Fruit fly (Drosophila melanogaster): ENCODE results near the gene D.
A peak's percentile ranks its signal among the peaks of the same experiment; 100 is the strongest.

D gene

DNA sequence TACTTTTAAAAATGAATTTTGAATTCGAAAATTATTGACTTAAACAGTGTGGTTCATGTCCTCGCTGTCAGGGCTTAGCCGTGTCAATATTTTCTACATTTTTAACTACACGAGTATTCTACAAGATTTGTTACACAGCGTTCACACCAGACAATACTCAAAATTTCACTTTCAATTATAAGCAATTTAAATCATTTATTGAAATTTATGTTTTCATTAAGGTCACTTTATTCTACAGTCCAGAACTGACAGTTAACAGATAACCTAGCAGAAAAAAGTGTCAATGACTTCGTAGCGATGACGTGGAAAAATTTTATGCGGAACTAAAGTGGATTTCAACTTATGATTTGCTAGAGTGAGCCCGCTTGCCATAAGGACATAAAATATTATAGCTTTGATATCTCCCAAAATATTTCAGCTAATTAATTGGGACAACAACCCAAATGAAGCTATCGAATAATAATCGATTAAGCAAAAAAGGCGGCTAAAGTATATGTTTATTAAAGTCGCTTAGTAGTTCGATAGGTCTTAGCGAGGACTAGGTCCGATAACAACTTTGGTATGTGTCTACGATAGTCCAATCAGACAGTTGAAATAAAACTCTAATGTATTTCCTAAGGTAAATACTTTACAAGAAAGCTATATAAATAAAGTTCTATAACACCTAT, 11.7 kb upstream of the D start:
- TF ChIP-seq CG33017 (tag; optimal IDR thresholded peaks at IDR 0.05) (no peak), CG12768 (GFP tag; optimal IDR thresholded peaks at IDR 0.05) (no peak), cic (GFP tag; optimal IDR thresholded peaks at IDR 0.05) (no peak), CG1620 (GFP tag; optimal IDR thresholded peaks at IDR 0.05) (no peak), CG5204 (GFP tag; optimal IDR thresholded peaks at IDR 0.05) (peak; percentile 3), kay (GFP tag; ENCODE audit: borderline replicate concordance) (no peak), cnc (optimal IDR thresholded peaks at IDR 0.05) (no peak)

DNA sequence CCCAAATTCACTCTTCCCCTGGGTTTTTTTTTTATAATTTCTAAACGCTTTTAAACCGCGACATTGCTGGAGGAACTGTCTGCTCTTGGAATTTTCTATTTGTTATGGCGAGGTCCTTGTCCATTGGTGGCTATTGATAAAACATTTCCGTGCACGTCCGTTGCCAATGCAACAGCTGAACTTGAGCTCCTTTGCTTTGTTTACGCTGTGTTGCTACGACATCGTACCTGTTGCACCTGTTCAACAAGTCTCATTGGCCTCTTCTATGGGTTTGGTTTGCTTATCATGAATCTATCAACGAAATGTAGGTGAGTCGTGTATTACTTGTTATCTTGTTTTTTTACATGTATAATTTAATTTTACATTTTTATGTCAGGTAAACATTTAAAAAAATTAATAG, 11.0 kb upstream of the D start, which contains the start of gene nan:
Gene nan, minus strand, starts transcription at position 218 of the 400 bp plus-strand sequence.
- TF ChIP-seq ovo (GFP tag; optimal IDR thresholded peaks at IDR 0.05) (no peak), CG7045 (GFP tag; optimal IDR thresholded peaks at IDR 0.05) (no peak), CG7101 (tag; optimal IDR thresholded peaks at IDR 0.05) (no peak), CG12768 (GFP tag; optimal IDR thresholded peaks at IDR 0.05) (no peak), kay (GFP tag; ENCODE audit: borderline replicate concordance) (no peak), pad (GFP tag; optimal IDR thresholded peaks at IDR 0.05) (no peak), CG11617 (GFP tag; optimal IDR thresholded peaks at IDR 0.05) (no peak)

DNA sequence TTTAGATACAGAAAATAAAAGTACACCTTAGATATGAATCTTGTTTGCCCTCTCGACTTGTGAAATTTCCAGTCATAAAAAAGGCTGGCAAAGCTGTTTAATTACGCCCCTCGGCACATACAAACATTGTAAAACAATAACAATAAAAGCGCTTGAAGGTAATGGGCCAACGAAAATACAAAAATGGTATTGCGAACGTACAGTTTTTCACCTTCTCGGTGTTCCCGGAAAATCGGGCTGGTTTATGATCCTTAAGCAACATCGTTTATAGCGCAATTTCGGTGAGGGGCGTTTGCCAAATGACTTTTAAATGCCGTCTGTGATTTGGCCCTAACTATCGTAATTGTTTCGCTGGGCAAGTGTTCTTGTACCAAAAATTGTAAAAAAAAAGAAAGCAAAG, 6.6 kb upstream of the D start:
- no peak for TF ChIP-seq CG11617 (GFP tag; optimal IDR thresholded peaks at IDR 0.05)
- TF ChIP-seq cnc (optimal IDR thresholded peaks at IDR 0.05), result no peak
- TF ChIP-seq tj (GFP tag; optimal IDR thresholded peaks at IDR 0.05), result no peak
- TF ChIP-seq pad (GFP tag; optimal IDR thresholded peaks at IDR 0.05), result no peak

DNA sequence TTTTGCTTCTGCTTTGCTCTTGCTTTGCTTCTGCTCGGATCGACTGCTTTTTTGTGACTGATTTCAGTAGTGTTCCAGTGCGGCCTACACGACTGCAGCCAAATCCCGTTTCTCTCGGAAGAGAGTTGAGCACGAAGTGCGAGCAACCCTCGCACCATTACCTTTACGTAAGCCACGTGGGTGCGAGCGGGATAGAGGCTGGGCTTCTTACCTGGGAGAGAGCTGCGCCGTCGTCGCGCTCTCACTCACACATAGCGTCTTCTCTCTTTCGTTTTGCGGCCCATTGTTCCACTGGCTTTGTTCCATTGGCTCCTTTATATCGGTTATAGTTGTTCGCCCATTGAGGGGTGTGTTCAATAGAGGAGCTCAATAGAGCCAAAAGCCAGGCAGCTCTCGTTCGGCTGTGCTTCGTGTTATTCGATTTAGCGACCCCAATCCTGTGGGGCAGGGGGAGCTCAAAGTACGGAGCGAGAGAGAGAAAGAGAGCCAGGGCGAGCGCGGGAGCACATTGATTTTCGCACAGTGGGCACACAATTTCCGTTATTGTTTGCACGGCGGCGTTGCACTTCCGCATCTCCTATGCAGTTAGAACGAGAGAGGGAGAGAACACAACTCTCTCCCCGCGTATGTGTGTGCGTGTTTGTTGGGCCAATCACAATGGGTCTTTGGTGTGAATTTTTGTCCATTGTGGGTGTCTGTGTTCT, 792 bp downstream of the D start:
- TF ChIP-seq CG14711 (tag; optimal IDR thresholded peaks at IDR 0.05) (no peak), pad (GFP tag; optimal IDR thresholded peaks at IDR 0.05) (peak; percentile 70), Mnt (GFP tag; optimal IDR thresholded peaks at IDR 0.05) (no peak), Hr96 (GFP tag; optimal IDR thresholded peaks at IDR 0.05) (peak; percentile 23), cic (GFP tag; optimal IDR thresholded peaks at IDR 0.05) (no peak), CG7045 (GFP tag; optimal IDR thresholded peaks at IDR 0.05) (peak; percentile 8)

DNA sequence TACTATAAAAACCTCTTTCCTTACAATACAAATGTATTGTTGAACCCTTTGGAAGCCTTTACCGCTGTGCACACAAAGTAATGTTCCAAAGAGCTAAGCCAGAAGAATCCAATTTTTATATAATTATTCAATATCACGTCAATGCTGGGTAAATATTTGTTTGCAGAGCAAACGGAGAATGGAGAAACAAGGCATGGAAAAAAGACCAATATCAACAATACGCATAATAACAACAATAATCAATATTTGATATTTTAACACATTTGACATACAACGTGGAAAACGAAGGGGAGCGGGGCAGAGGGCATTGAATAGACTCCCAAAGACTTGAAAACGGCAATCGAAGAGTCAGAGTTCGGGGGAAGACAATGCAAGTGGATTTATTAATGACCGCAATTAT, 4.2 kb downstream of the D start:
- TF ChIP-seq CG11617 (GFP tag; optimal IDR thresholded peaks at IDR 0.05) (no peak), Hr96 (GFP tag; optimal IDR thresholded peaks at IDR 0.05) (no peak), kay (GFP tag; ENCODE audit: borderline replicate concordance) (no peak), cnc (optimal IDR thresholded peaks at IDR 0.05) (no peak), CG5204 (GFP tag; optimal IDR thresholded peaks at IDR 0.05) (peak; percentile 3), toe (GFP tag; optimal IDR thresholded peaks at IDR 0.05) (no peak), Clk (GFP tag; optimal IDR thresholded peaks at IDR 0.05) (no peak), CG7101 (tag; optimal IDR thresholded peaks at IDR 0.05) (peak; percentile 28)

DNA sequence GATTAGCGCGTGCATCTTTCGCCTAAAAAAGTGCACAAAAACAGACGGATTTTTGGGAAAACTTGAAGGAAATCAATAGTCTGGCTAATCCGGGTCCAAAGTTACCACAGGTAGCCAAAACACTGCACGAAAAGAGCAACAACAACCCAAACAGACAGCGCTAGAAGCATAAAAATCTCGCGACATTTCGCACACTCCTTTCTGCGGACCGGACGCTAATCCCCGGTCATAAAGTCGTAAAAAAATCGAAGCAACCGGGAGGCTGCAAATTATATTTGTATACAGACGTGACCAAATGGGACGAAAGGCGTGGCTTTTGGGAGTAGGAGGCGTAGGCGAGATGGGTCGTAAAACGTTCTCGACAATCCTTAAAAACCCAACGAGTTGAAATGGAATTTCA, 5.1 kb downstream of the D start:
- TF ChIP-seq ovo (GFP tag; optimal IDR thresholded peaks at IDR 0.05), result no peak
- no peak for TF ChIP-seq bab1 (GFP tag; optimal IDR thresholded peaks at IDR 0.05)
- no peak for TF ChIP-seq Clk (GFP tag; optimal IDR thresholded peaks at IDR 0.05)
- TF ChIP-seq CG7045 (GFP tag; optimal IDR thresholded peaks at IDR 0.05), result no peak
- no peak for TF ChIP-seq kay (GFP tag; ENCODE audit: borderline replicate concordance)
- no peak for TF ChIP-seq CG33017 (tag; optimal IDR thresholded peaks at IDR 0.05)
- no peak for TF ChIP-seq CG5204 (GFP tag; optimal IDR thresholded peaks at IDR 0.05)
- TF ChIP-seq CG11617 (GFP tag; optimal IDR thresholded peaks at IDR 0.05), result no peak
- no peak for TF ChIP-seq Hr96 (GFP tag; optimal IDR thresholded peaks at IDR 0.05)
- TF ChIP-seq Crg-1 (GFP tag; optimal IDR thresholded peaks at IDR 0.05), result no peak
- TF ChIP-seq tj (GFP tag; optimal IDR thresholded peaks at IDR 0.05), result no peak
- TF ChIP-seq CG1620 (GFP tag; optimal IDR thresholded peaks at IDR 0.05), result no peak

DNA sequence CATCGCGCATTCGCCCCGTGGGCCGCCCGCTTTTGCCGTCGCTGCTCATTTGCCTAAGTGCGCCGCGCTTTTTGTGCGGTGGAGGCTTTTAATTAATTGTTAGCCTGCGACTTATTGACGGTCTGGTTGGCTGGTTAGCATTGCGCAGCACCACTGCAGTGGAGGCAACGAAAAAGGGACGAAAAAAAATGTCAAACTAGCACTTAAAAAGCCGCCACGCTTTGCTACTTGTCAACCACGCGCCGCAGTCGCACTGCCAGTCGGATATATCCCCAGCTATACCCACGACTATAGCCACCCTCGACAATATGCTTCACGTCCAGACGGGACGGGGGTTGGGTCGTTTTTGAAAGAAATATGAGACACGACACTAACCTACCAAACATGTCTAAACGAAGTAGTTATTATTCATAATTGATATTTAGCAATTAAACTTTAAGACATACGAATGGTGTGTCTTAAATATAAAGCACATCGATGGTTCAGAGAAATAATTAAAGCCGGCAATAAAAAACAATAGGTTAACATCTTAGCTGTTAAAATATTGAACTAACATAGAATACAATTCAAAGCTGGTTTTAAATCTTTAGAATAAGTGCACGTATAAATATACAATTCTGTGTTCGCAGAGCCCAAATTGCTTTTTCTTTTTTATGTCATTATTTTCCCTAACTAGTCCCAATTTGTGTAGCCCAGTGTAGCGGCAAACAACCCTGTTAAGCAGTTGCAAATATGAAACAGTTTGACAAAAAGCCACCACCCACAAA, 6.1 kb downstream of the D start:
- TF ChIP-seq cic (GFP tag; optimal IDR thresholded peaks at IDR 0.05) (no peak), tj (GFP tag; optimal IDR thresholded peaks at IDR 0.05) (no peak), pad (GFP tag; optimal IDR thresholded peaks at IDR 0.05) (no peak), CG14711 (tag; optimal IDR thresholded peaks at IDR 0.05) (no peak), bab1 (GFP tag; optimal IDR thresholded peaks at IDR 0.05) (no peak), Mnt (GFP tag; optimal IDR thresholded peaks at IDR 0.05) (no peak), toe (GFP tag; optimal IDR thresholded peaks at IDR 0.05) (no peak), CG5204 (GFP tag; optimal IDR thresholded peaks at IDR 0.05) (no peak), cnc (optimal IDR thresholded peaks at IDR 0.05) (no peak), Hr96 (GFP tag; optimal IDR thresholded peaks at IDR 0.05) (no peak), kay (GFP tag; ENCODE audit: borderline replicate concordance) (no peak), CG12768 (GFP tag; optimal IDR thresholded peaks at IDR 0.05) (no peak)

All from whole organism, adult.